Fruit fly (Drosophila melanogaster) whole organism, embryonic: Measurements from ENCODE around the gene CG15196.

Experiments used
- Atf3 ChIP-seq: fragments of 200-800 bp; sonication (Bioruptor generic); optimal IDR thresholded peaks from 3 replicates; lab custom pipeline; 2016; ENCODE audit warnings: missing biosample characterization, missing genetic modification characterization
- B-H2 ChIP-seq: fragments of 200-800 bp; sonication (Bioruptor generic); optimal IDR thresholded peaks from 2 replicates; lab custom pipeline; 2018; ENCODE audit warnings: missing biosample characterization, mild to moderate bottlenecking, missing genetic modification characterization
- Bteb2 ChIP-seq: fragments of 200-800 bp; sonication (Bioruptor generic); optimal IDR thresholded peaks from 2 replicates; lab custom pipeline; 2016; ENCODE audit warnings: missing biosample characterization, missing genetic modification characterization
- CG11456 ChIP-seq: fragments of 200-800 bp; sonication (Bioruptor generic); IDR thresholded peaks from 3 replicates; pipeline ENCODE4 v1.3.6; 2022; ENCODE audit warnings: missing biosample characterization, missing genetic modification characterization
- CG12155 ChIP-seq: fragments of 200-800 bp; sonication (Bioruptor generic); optimal IDR thresholded peaks from 3 replicates; lab custom pipeline; 2016; ENCODE audit warnings: missing biosample characterization, missing genetic modification characterization
- CG12769 ChIP-seq: fragments of 200-800 bp; sonication (Bioruptor generic); optimal IDR thresholded peaks from 2 replicates; lab custom pipeline; 2019; ENCODE audit warnings: missing biosample characterization, mild to moderate bottlenecking, missing genetic modification characterization, moderate library complexity
- CG13775 ChIP-seq: fragments of 200-800 bp; sonication (Bioruptor generic); optimal IDR thresholded peaks from 3 replicates; lab custom pipeline; 2017; ENCODE audit warnings: missing biosample characterization, mild to moderate bottlenecking, missing genetic modification characterization
- CG15514 ChIP-seq: fragments of 200-800 bp; sonication (Bioruptor generic); optimal IDR thresholded peaks from 3 replicates; lab custom pipeline; 2017; ENCODE audit warnings: missing biosample characterization, missing genetic modification characterization, mild to moderate bottlenecking, moderate library complexity, missing genetic modification reagents
- CG1647 ChIP-seq: fragments of 200-800 bp; sonication (Bioruptor generic); optimal IDR thresholded peaks from 3 replicates; lab custom pipeline; 2016; ENCODE audit warnings: missing biosample characterization, missing genetic modification characterization
- CG16779 ChIP-seq: fragments of 200-800 bp; sonication (Bioruptor generic); IDR thresholded peaks from 2 replicates; pipeline ENCODE4 v1.3.6; 2022; ENCODE audit warnings: missing biosample characterization, missing genetic modification characterization
- CG16815 ChIP-seq: fragments of 200-800 bp; sonication (Bioruptor generic); optimal IDR thresholded peaks from 3 replicates; lab custom pipeline; 2017; ENCODE audit warnings: missing biosample characterization, mild to moderate bottlenecking, missing genetic modification characterization
- CG30403 ChIP-seq: fragments of 200-800 bp; sonication (Bioruptor generic); optimal IDR thresholded peaks from 3 replicates; lab custom pipeline; 2016; ENCODE audit warnings: missing biosample characterization, missing genetic modification characterization
- CG32532 ChIP-seq: fragments of 200-800 bp; sonication (Bioruptor generic); IDR thresholded peaks from 2 replicates; pipeline ENCODE4 v1.3.6; 2022; ENCODE audit warnings: missing biosample characterization, missing genetic modification characterization
- CG32772 ChIP-seq: fragments of 200-800 bp; sonication (Bioruptor generic); IDR thresholded peaks from 2 replicates; pipeline ENCODE4 v1.3.6; 2022; ENCODE audit warnings: missing biosample characterization, missing genetic modification characterization
- CG4730 ChIP-seq: fragments of 200-800 bp; sonication (Bioruptor generic); IDR thresholded peaks from 2 replicates; pipeline ENCODE4 v1.3.6; 2022; ENCODE audit warnings: missing biosample characterization, missing genetic modification characterization
- CG7271 ChIP-seq: fragments of 200-800 bp; sonication (Bioruptor generic); optimal IDR thresholded peaks from 2 replicates; lab custom pipeline; 2018; ENCODE audit warnings: missing biosample characterization, mild to moderate bottlenecking, missing genetic modification characterization, moderate library complexity
- CG7357 ChIP-seq: fragments of 200-800 bp; sonication (Bioruptor generic); IDR thresholded peaks from 3 replicates; pipeline ENCODE4 v1.3.6; 2022; ENCODE audit warnings: missing biosample characterization, missing genetic modification characterization
- CG7928 ChIP-seq: fragments of 200-800 bp; sonication (Bioruptor generic); optimal IDR thresholded peaks from 2 replicates; lab custom pipeline; 2017; ENCODE audit warnings: missing biosample characterization, mild to moderate bottlenecking, missing genetic modification characterization
- CG9727 ChIP-seq: fragments of 200-800 bp; sonication (Bioruptor generic); optimal IDR thresholded peaks from 3 replicates; lab custom pipeline; 2017; ENCODE audit warnings: missing biosample characterization, mild to moderate bottlenecking, missing genetic modification characterization
- Chrac-16 ChIP-seq: fragments of 200-800 bp; sonication (Bioruptor generic); optimal IDR thresholded peaks from 3 replicates; lab custom pipeline; 2016; ENCODE audit warnings: missing biosample characterization, missing genetic modification characterization
- D19A ChIP-seq: fragments of 200-800 bp; optimal IDR thresholded peaks from 3 replicates; lab custom pipeline; 2019; ENCODE audit warnings: missing biosample characterization, mild to moderate bottlenecking, missing genetic modification characterization, moderate library complexity
- Fer1 ChIP-seq: fragments of 200-800 bp; sonication (Bioruptor generic); optimal IDR thresholded peaks from 2 replicates; lab custom pipeline; 2017; ENCODE audit warnings: missing biosample characterization, mild to moderate bottlenecking, missing genetic modification characterization
- HLH54F ChIP-seq: fragments of 200-800 bp; sonication (Bioruptor generic); optimal IDR thresholded peaks from 3 replicates; lab custom pipeline; 2016; ENCODE audit warnings: missing biosample characterization, missing genetic modification characterization
- Hr3 ChIP-seq: fragments of 200-800 bp; sonication (Bioruptor generic); optimal IDR thresholded peaks from 3 replicates; lab custom pipeline; 2016; ENCODE audit warnings: missing biosample characterization, missing genetic modification characterization
- Hsf ChIP-seq: fragments of 200-800 bp; sonication (Bioruptor generic); optimal IDR thresholded peaks from 3 replicates; lab custom pipeline; 2016; ENCODE audit warnings: missing biosample characterization, missing genetic modification characterization
- Max ChIP-seq: fragments of 200-800 bp; sonication (Bioruptor generic); optimal IDR thresholded peaks from 2 replicates; lab custom pipeline; 2016; ENCODE audit warnings: missing biosample characterization, mild to moderate bottlenecking, missing genetic modification characterization
- NC2β ChIP-seq: fragments of 200-800 bp; sonication (Bioruptor generic); optimal IDR thresholded peaks from 2 replicates; lab custom pipeline; 2016; ENCODE audit warnings: missing biosample characterization, missing genetic modification characterization
- Sox100B ChIP-seq: fragments of 200-800 bp; sonication (Bioruptor generic); optimal IDR thresholded peaks from 3 replicates; lab custom pipeline; 2018; ENCODE audit warnings: missing biosample characterization, mild to moderate bottlenecking, missing genetic modification characterization
- Sry-δ ChIP-seq: fragments of 200-800 bp; sonication (Bioruptor generic); optimal IDR thresholded peaks from 2 replicates; lab custom pipeline; 2016; ENCODE audit warnings: missing biosample characterization, missing genetic modification characterization
- Ssrp ChIP-seq: fragments of 200-800 bp; sonication (Bioruptor generic); optimal IDR thresholded peaks from 2 replicates; lab custom pipeline; 2018; ENCODE audit warnings: missing biosample characterization, mild to moderate bottlenecking, missing genetic modification characterization, moderate library complexity
- Tbp ChIP-seq: fragments of >200 bp; optimal IDR thresholded peaks from 2 replicates; lab custom pipeline; 2018; ENCODE audit warnings: missing biosample characterization, missing genetic modification characterization
- YL-1 ChIP-seq: fragments of 200-800 bp; sonication (Bioruptor generic); optimal IDR thresholded peaks from 3 replicates; lab custom pipeline; 2017; ENCODE audit warnings: missing biosample characterization, mild to moderate bottlenecking, missing genetic modification characterization
- ac ChIP-seq: fragments of 200-800 bp; sonication (Bioruptor generic); optimal IDR thresholded peaks from 3 replicates; lab custom pipeline; 2017; ENCODE audit warnings: missing biosample characterization, mild to moderate bottlenecking, missing genetic modification characterization
- al ChIP-seq: fragments of 200-800 bp; sonication (Bioruptor generic); IDR thresholded peaks from 2 replicates; pipeline ENCODE4 v1.3.6; 2022; ENCODE audit warnings: missing biosample characterization, missing genetic modification characterization
- ap ChIP-seq: fragments of 200-800 bp; sonication (Bioruptor generic); IDR thresholded peaks from 2 replicates; pipeline ENCODE4 v1.3.6; 2022; ENCODE audit warnings: missing biosample characterization, missing genetic modification characterization
- chm ChIP-seq: fragments of 200-800 bp; sonication (Bioruptor generic); IDR thresholded peaks from 2 replicates; pipeline ENCODE4 v1.3.6; 2022; ENCODE audit warnings: missing biosample characterization, missing genetic modification characterization
- chn ChIP-seq: fragments of 200-800 bp; sonication (Bioruptor generic); optimal IDR thresholded peaks from 2 replicates; lab custom pipeline; 2016; ENCODE audit warnings: missing biosample characterization, missing genetic modification characterization
- crp ChIP-seq, 2 experiments: fragments of 200-800 bp; sonication (Bioruptor generic); optimal IDR thresholded peaks; 2 replicates in 1 of 2; 3 replicates in 1 of 2; lab custom pipeline; 2017; ENCODE audit warnings: missing biosample characterization in 2 of 2, missing genetic modification characterization in 2 of 2, mild to moderate bottlenecking in 1 of 2, moderate library complexity in 1 of 2
- dan ChIP-seq: fragments of 200-800 bp; sonication (Bioruptor generic); IDR thresholded peaks from 2 replicates; pipeline ENCODE4 v1.3.6; 2022; ENCODE audit warnings: missing biosample characterization, missing genetic modification characterization
- dmrt11E ChIP-seq: fragments of 200-800 bp; sonication (Bioruptor generic); optimal IDR thresholded peaks from 3 replicates; lab custom pipeline; 2018; ENCODE audit warnings: missing biosample characterization, mild to moderate bottlenecking, missing genetic modification characterization, moderate library complexity
- ems ChIP-seq: fragments of 200-800 bp; sonication (Bioruptor generic); optimal IDR thresholded peaks from 3 replicates; lab custom pipeline; 2016; ENCODE audit warnings: missing biosample characterization, missing genetic modification characterization
- gce ChIP-seq: fragments of 200-800 bp; sonication (Bioruptor generic); IDR thresholded peaks from 3 replicates; pipeline ENCODE4 v1.3.6; 2022; ENCODE audit warnings: missing biosample characterization, missing genetic modification characterization
- hkb ChIP-seq, 2 experiments: fragments of 200-800 bp in 1 of 2; fragments of >200 bp in 1 of 2; sonication (Bioruptor generic) in 1 of 2; IDR thresholded peaks in 1 of 2; optimal IDR thresholded peaks in 1 of 2; 2 replicates each; pipeline versions ENCODE4 v1.3.6 to Lab custom; 2017 to 2022; ENCODE audit warnings: missing biosample characterization in 1 of 2, missing genetic modification characterization in 1 of 2
- nerfin-2 ChIP-seq: fragments of 200-800 bp; sonication (Bioruptor generic); IDR thresholded peaks from 2 replicates; pipeline ENCODE4 v1.3.6; 2022; ENCODE audit warnings: missing biosample characterization, missing genetic modification characterization; ENCODE audit not compliant: partially characterized antibody
- nom ChIP-seq: fragments of 200-800 bp; sonication (Bioruptor generic); optimal IDR thresholded peaks from 2 replicates; lab custom pipeline; 2017; ENCODE audit warnings: missing biosample characterization, missing genetic modification characterization, mild to moderate bottlenecking, moderate library complexity, missing genetic modification reagents
- pnt ChIP-seq: fragments of 200-800 bp; sonication (Bioruptor generic); optimal IDR thresholded peaks from 3 replicates; lab custom pipeline; 2016; ENCODE audit warnings: missing biosample characterization, missing genetic modification characterization
- ro ChIP-seq: fragments of 200-800 bp; sonication (Bioruptor generic); IDR thresholded peaks from 2 replicates; pipeline ENCODE4 v1.3.6; 2022; ENCODE audit warnings: missing biosample characterization, missing genetic modification characterization
- so ChIP-seq: fragments of 200-800 bp; sonication (Bioruptor generic); IDR thresholded peaks from 3 replicates; pipeline ENCODE4 v1.3.6; 2022; ENCODE audit warnings: missing biosample characterization, missing genetic modification characterization
- ssp ChIP-seq: fragments of 200-800 bp; sonication (Bioruptor generic); IDR thresholded peaks from 2 replicates; pipeline ENCODE4 v1.3.6; 2022; ENCODE audit warnings: missing biosample characterization, missing genetic modification characterization
- wek ChIP-seq: fragments of 200-800 bp; sonication (Bioruptor generic); optimal IDR thresholded peaks from 3 replicates; lab custom pipeline; 2018; ENCODE audit warnings: missing biosample characterization, mild to moderate bottlenecking, missing genetic modification characterization, moderate library complexity
- zfh2 ChIP-seq: fragments of 200-800 bp; sonication (Bioruptor generic); optimal IDR thresholded peaks from 2 replicates; lab custom pipeline; 2016; ENCODE audit warnings: missing biosample characterization, missing genetic modification characterization

Gene CG15196

DNA sequence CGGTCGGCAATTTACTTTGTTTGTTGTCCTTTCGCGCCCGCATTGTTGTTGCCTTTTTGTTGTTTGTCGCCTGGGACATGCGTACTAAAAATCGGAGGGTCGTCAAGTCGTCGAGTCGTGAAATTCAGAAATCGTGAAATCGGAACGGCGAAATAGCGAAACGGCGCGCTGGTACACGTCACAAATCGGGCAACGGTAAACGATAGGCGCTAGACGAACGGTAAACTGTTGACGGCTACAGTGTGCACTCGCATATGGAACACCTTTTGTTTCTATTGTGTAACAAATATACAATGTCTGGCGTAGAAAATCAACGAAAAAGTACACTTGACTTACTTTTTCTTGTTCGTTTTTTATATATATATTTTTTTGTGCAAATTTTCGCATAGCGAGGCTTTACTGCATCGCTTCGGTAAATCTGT lies 25.7 kb upstream of the CG15196 start (continued):
- TF ChIP-seq ems (GFP tag; lab: Kevin White, UChicago) (peak; percentile 62), CG7271 (tag; lab: Kevin White, UChicago) (no peak), zfh2 (GFP tag; lab: Kevin White, UChicago) (peak; percentile 49), so (GFP tag; lab: Robert Waterston, UW) (peak; percentile 73; the same call in 2 of the 3 replicates), CG7928 (no peak), wek (no peak), CG4730 (GFP tag; lab: Robert Waterston, UW) (peak; percentile 63; the same call in 1 of the 2 replicates), B-H2 (peak; percentile 58), Chrac-16 (peak; percentile 50), Bteb2 (GFP tag; lab: Kevin White, UChicago) (peak; percentile 34), Atf3 (no peak), hkb (optimal IDR thresholded peaks at IDR 0.05; lab: Kevin White, UChicago) (no peak), hkb (GFP tag; IDR thresholded peaks at IDR 0.05; lab: Robert Waterston, UW) (peak; percentile 73), Max (GFP tag; lab: Kevin White, UChicago) (peak; percentile 42), crp (GFP tag; optimal IDR thresholded peaks at IDR 0.05; lab: Kevin White, UChicago) (no peak), dmrt11E (tag; lab: Kevin White, UChicago) (no peak), CG32532 (GFP tag; lab: Robert Waterston, UW) (peak; percentile 90), Fer1 (GFP tag; lab: Kevin White, UChicago) (peak; percentile 87), HLH54F (peak; percentile 68), CG1647 (peak; percentile 29), CG9727 (peak; percentile 61), CG12155 (GFP tag; lab: Kevin White, UChicago) (peak; percentile 54), chn (GFP tag; lab: Kevin White, UChicago) (peak; percentile 43), ro (GFP tag; lab: Robert Waterston, UW) (peak; percentile 43; the same call in 1 of the 2 replicates), ac (GFP tag; lab: Kevin White, UChicago) (no peak), CG30403 (GFP tag; lab: Kevin White, UChicago) (peak; percentile 63), ssp (peak; percentile 66), Sox100B (peak; percentile 10), Sry-δ (no peak), al (GFP tag; lab: Robert Waterston, UW) (peak; percentile 74), gce (GFP tag; lab: Robert Waterston, UW) (0 out of 3 replicates have a peak, but pooled peaks have one; percentile 44), CG32772 (GFP tag; lab: Robert Waterston, UW) (peak; percentile 62; the same call in 1 of the 2 replicates), YL-1 (GFP tag; lab: Kevin White, UChicago) (no peak), CG15514 (GFP tag; lab: Kevin White, UChicago) (peak; percentile 68), chm (GFP tag; lab: Robert Waterston, UW) (peak; percentile 48; the same call in 1 of the 2 replicates), Tbp (GFP tag; lab: Kevin White, UChicago) (no peak), CG13775 (GFP tag; lab: Kevin White, UChicago) (peak; percentile 57), D19A (tag; lab: Kevin White, UChicago) (peak; percentile 2), CG16815 (GFP tag; lab: Kevin White, UChicago) (peak; percentile 18), nerfin-2 (no peak), Hr3 (GFP tag; lab: Kevin White, UChicago) (peak; percentile 60), CG16779 (GFP tag; lab: Robert Waterston, UW) (0 out of 2 replicates have a peak, but pooled peaks have one; percentile 53), NC2β (GFP tag; lab: Kevin White, UChicago) (no peak), ap (GFP tag; lab: Robert Waterston, UW) (peak; percentile 59), CG11456 (GFP tag; lab: Robert Waterston, UW) (peak; percentile 86), pnt (GFP tag; lab: Kevin White, UChicago) (peak; percentile 49), CG12769 (tag; lab: Kevin White, UChicago) (no peak), nom (GFP tag; lab: Kevin White, UChicago) (no peak), Ssrp (tag; lab: Kevin White, UChicago) (peak; percentile 21), CG7357 (peak; percentile 42; the same call in 1 of the 3 replicates), dan (GFP tag; lab: Robert Waterston, UW) (no peak), Hsf (GFP tag; lab: Kevin White, UChicago) (peak; percentile 61)
